ENCODE assay signal across 2 worm cellular contexts in genomic region chrIV:12965074-12965473, ce11.
TF ChIP-seq lines count a peak whose summit lies in the region.

dod-22 (plus strand) TSS chrIV:12965374.

TF ChIP-seq in whole organism, L2 larva, 48 proteins besides CTCF, POLR2A, EP300 and RAD21:
- TF ChIP-seq fos-1 (tag; optimal IDR thresholded peaks at IDR 0.05; lab: Kevin White, UChicago), result peak; percentile 21
- TF ChIP-seq nhr-10 (tag; optimal IDR thresholded peaks at IDR 0.05; lab: Kevin White, UChicago), result no peak

TF ChIP-seq in whole organism, L4 larva, 104 proteins besides CTCF, POLR2A, EP300 and RAD21:
- TF ChIP-seq pqm-1 (tag; optimal IDR thresholded peaks at IDR 0.05; lab: Kevin White, UChicago) (peak; percentile 29), egl-43 (GFP tag; IDR thresholded peaks at IDR 0.05; lab: Robert Waterston, UW) (no peak), ceh-20 (GFP tag; IDR thresholded peaks at IDR 0.05; lab: Robert Waterston, UW) (no peak), T26A8.4 (GFP tag; IDR thresholded peaks at IDR 0.05; lab: Robert Waterston, UW) (no peak)

Comparison
In these comparisons a context has a peak if more than half of its experiments do, and no peak if none do; other contexts are left out.
1. Of the 23 proteins assayed by ChIP-seq in both whole organism, L4 larva and whole organism, L2 larva: peak only in whole organism, L4 larva: none; only in whole organism, L2 larva: fos-1; in both: none; in neither: 22.